Worm (Caenorhabditis elegans): ENCODE results near the gene col-121.
A peak's percentile ranks its signal among the peaks of the same experiment; 100 is the strongest.

Gene col-121

DNA sequence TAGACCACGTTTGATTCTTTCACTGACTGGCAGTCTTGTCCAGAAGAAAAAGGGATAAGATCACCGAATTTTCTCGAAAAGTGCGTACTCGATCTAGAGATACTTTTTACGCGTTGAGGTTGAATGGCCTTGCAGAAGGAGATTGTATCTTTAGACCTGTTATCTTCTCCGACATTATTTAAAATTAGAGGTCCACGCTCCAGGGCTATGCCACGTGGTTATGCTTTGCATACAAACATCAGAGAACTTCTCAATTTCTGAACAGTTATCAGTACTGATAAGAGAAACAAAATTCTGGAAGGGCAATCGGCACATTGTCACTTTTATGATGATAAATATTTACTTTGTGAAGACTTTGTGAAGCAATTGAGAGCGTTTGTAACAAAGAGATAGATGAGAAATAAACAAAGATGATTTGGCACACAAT lies 46.1 kb upstream of the col-121 start (continued):
- TF ChIP-seq arid-1 (GFP tag; conservative IDR thresholded peaks at IDR 0.05), result no peak; the same call in 1 of the 2 replicates
- no peak for TF ChIP-seq ceh-32 (tag; optimal IDR thresholded peaks at IDR 0.05; ENCODE audit: poor library complexity)
- TF ChIP-seq lim-7 (GFP tag; IDR thresholded peaks at IDR 0.05), result no peak
- no peak for TF ChIP-seq R02D3.7 (tag; optimal IDR thresholded peaks at IDR 0.05)
- TF ChIP-seq madf-9 (GFP tag; conservative IDR thresholded peaks at IDR 0.05), result 0 out of 2 replicates have a peak, but pooled peaks have one; percentile 48
- peak; percentile 76 for TF ChIP-seq hlh-30 (tag; optimal IDR thresholded peaks at IDR 0.05; ENCODE audit: insufficient read depth)
- no peak for TF ChIP-seq zip-11 (GFP tag; IDR thresholded peaks at IDR 0.05)
- peak; percentile 59 for TF ChIP-seq pha-4 (GFP tag; IDR thresholded peaks at IDR 0.05)
- peak; percentile 78 for TF ChIP-seq pha-4 (tag; optimal IDR thresholded peaks at IDR 0.05)
- TF ChIP-seq F26F4.8 (GFP tag; conservative IDR thresholded peaks at IDR 0.05), result no peak
- TF ChIP-seq fos-1 (tag; optimal IDR thresholded peaks at IDR 0.05), result no peak
- TF ChIP-seq nhr-25 (tag; optimal IDR thresholded peaks at IDR 0.05; ENCODE audit: borderline replicate concordance, insufficient read depth), result peak; percentile 57
- TF ChIP-seq Y105C5A.15 (GFP tag; IDR thresholded peaks at IDR 0.05), result no peak
- peak; percentile 49 for TF ChIP-seq nhr-10 (tag; optimal IDR thresholded peaks at IDR 0.05)
- 0 out of 2 replicates have a peak, but pooled peaks have one; percentile 8 for TF ChIP-seq lin-1 (GFP tag; IDR thresholded peaks at IDR 0.05)
- peak; percentile 5 for TF ChIP-seq spr-3 (GFP tag; optimal IDR thresholded peaks at IDR 0.05)
- TF ChIP-seq lin-38 (GFP tag; IDR thresholded peaks at IDR 0.05), result peak; percentile 56
- TF ChIP-seq nhr-11 (tag; optimal IDR thresholded peaks at IDR 0.05), result peak; percentile 15
- TF ChIP-seq T26A8.4 (GFP tag; IDR thresholded peaks at IDR 0.05), result 0 out of 2 replicates have a peak, but pooled peaks have one; percentile 44

DNA sequence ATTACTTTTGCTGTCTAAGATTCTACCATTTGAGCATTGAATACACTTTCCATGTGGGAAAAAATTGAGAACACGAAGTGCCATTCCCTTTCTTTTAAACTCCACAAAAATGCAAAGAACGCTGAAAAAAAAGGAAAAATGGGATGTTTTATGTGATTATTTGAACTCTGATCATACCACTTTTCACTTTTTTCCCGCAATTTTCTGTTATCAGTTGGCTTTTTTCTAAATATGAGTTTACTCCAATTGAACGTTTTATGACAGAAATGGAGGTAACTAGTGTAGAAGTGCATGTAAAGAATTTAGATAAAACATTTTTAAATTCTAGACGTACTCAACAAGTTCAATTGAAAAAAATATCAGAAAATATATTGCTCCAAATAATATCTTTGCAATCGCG lies 45.4 kb upstream of the col-121 start:
- no peak for TF ChIP-seq zip-2 (tag; optimal IDR thresholded peaks at IDR 0.05)
- no peak for TF ChIP-seq daf-8 (GFP tag; IDR thresholded peaks at IDR 0.05)
- TF ChIP-seq vab-7 (GFP tag; IDR thresholded peaks at IDR 0.05), result no peak
- TF ChIP-seq hlh-11 (tag; optimal IDR thresholded peaks at IDR 0.05), result no peak
- no peak for TF ChIP-seq snpc-4 (tag; optimal IDR thresholded peaks at IDR 0.05)
- TF ChIP-seq lin-39 (tag; optimal IDR thresholded peaks at IDR 0.05), result no peak
- peak; percentile 47 for TF ChIP-seq dve-1 (tag; optimal IDR thresholded peaks at IDR 0.05; ENCODE audit: insufficient read depth)
- TF ChIP-seq lin-1 (GFP tag; IDR thresholded peaks at IDR 0.05), result no peak
- TF ChIP-seq nhr-25 (tag; optimal IDR thresholded peaks at IDR 0.05; ENCODE audit: borderline replicate concordance, insufficient read depth), result no peak
- no peak for TF ChIP-seq zfp-2 (tag; optimal IDR thresholded peaks at IDR 0.05)
- TF ChIP-seq gei-8 (GFP tag; optimal IDR thresholded peaks at IDR 0.05), result no peak
- TF ChIP-seq ceh-32 (tag; optimal IDR thresholded peaks at IDR 0.05; ENCODE audit: poor library complexity), result no peak
- TF ChIP-seq set-16 (GFP tag; IDR thresholded peaks at IDR 0.05), result no peak
- TF ChIP-seq pqm-1 (tag; optimal IDR thresholded peaks at IDR 0.05), result peak; percentile 6
- TF ChIP-seq saeg-2 (GFP tag; IDR thresholded peaks at IDR 0.05), result no peak
- no peak for TF ChIP-seq unc-62 (GFP tag; optimal IDR thresholded peaks at IDR 0.05 in 1 of 2)
- TF ChIP-seq unc-62 (tag; optimal IDR thresholded peaks at IDR 0.05), result no peak
- TF ChIP-seq nhr-77 (tag; optimal IDR thresholded peaks at IDR 0.05), result peak; percentile 37
- no peak for TF ChIP-seq lin-29 (GFP tag; IDR thresholded peaks at IDR 0.05)
- TF ChIP-seq nhr-41 (GFP tag; IDR thresholded peaks at IDR 0.05), result no peak
- TF ChIP-seq mes-2 (tag; optimal IDR thresholded peaks at IDR 0.05; ENCODE audit: poor library complexity, severe bottlenecking), result no peak
- peak; percentile 51 for TF ChIP-seq nhr-28 (tag; optimal IDR thresholded peaks at IDR 0.05)
- TF ChIP-seq skn-1 (tag; optimal IDR thresholded peaks at IDR 0.05), result no peak
- TF ChIP-seq lsy-2 (tag; optimal IDR thresholded peaks at IDR 0.05), result no peak
- TF ChIP-seq arid-1 (GFP tag; conservative IDR thresholded peaks at IDR 0.05), result no peak
- TF ChIP-seq daf-19 (GFP tag; conservative IDR thresholded peaks at IDR 0.05), result no peak
- no peak for TF ChIP-seq F37D6.2 (tag; optimal IDR thresholded peaks at IDR 0.05)
- TF ChIP-seq nhr-111 (GFP tag; optimal IDR thresholded peaks at IDR 0.05), result no peak
- TF ChIP-seq dmd-6 (GFP tag; IDR thresholded peaks at IDR 0.05), result peak; percentile 31
- TF ChIP-seq ztf-11 (tag; optimal IDR thresholded peaks at IDR 0.05), result no peak
- TF ChIP-seq tag-97 (GFP tag; IDR thresholded peaks at IDR 0.05), result no peak
- no peak for TF ChIP-seq lim-7 (GFP tag; IDR thresholded peaks at IDR 0.05)
- no peak for TF ChIP-seq nhr-10 (tag; optimal IDR thresholded peaks at IDR 0.05)
- no peak for TF ChIP-seq nhr-42 (GFP tag; IDR thresholded peaks at IDR 0.05)
- TF ChIP-seq nhr-11 (tag; optimal IDR thresholded peaks at IDR 0.05), result no peak
- TF ChIP-seq Y75B8A.6 (GFP tag; IDR thresholded peaks at IDR 0.05), result no peak
- no peak for TF ChIP-seq Y105C5A.15 (GFP tag; IDR thresholded peaks at IDR 0.05)
- TF ChIP-seq daf-16 (GFP tag; optimal IDR thresholded peaks at IDR 0.05), result no peak
- peak; percentile 69 for TF ChIP-seq daf-16 (tag; optimal IDR thresholded peaks at IDR 0.05)
